Worm (Caenorhabditis elegans) whole organism, L4 larva: ENCODE results near the gene T25B2.1.

Experiments used
- Y75B8A.6 ChIP-seq: fragments of 200-800 bp; sonication (Bioruptor generic); IDR thresholded peaks from 2 replicates; pipeline ENCODE4 v1.3.6; 2022; ENCODE audit warnings: missing genetic modification reagents, missing genetic modification characterization, missing compliant biosample characterization
- aly-2 ChIP-seq: sonication (generic microtip); optimal IDR thresholded peaks from 2 replicates; lab custom pipeline; 2018; ENCODE audit warnings: missing biosample characterization, missing genetic modification characterization
- ama-1 ChIP-seq: fragments of 150-350 bp; optimal IDR thresholded peaks from 2 replicates; lab custom pipeline; 2014; ENCODE audit warnings: inconsistent platforms, mixed read lengths
- snpc-1.2 ChIP-seq: fragments of 200-800 bp; sonication (Bioruptor generic); IDR thresholded peaks from 2 replicates; pipeline ENCODE4 v1.3.6; 2022; ENCODE audit warnings: missing genetic modification reagents, missing genetic modification characterization, missing compliant biosample characterization

- no peak for TF ChIP-seq aly-2 (tag; lab: Kevin White, UChicago)
- TF ChIP-seq snpc-1.2 (GFP tag; lab: Robert Waterston, UW), result no peak
- TF ChIP-seq ama-1 (lab: Kevin White, UChicago), result no peak
- no peak for TF ChIP-seq Y75B8A.6
Observed at ce11 chrX:6145921-6146320, 27.8 kb upstream of the T25B2.1 start.
